Worm (Caenorhabditis elegans): Measurements from ENCODE around the gene gakh-1.
A peak's percentile ranks its signal among the peaks of the same experiment; 100 is the strongest.

gakh-1 gene

DNA sequence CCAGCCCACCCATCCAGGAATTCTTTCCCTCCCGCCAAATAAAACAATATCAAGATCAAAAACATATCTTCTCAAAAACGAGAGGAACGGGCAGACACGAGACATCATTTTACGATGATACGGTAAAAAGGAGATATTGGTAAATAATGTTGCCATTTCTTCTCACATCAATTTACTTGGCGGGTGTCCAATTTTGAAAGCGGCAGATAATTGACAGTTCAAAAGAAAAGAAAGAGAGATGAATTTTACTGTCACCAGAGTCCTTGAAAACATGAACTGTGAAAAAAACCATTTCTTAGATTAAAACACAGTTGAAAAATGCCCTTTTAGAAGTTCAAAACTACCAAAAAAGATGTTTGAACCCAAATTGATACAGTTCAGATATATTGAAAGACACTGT is 28.4 kb downstream of the gakh-1 start (continued):
- TF ChIP-seq lin-39 (tag; optimal IDR thresholded peaks at IDR 0.05) (no peak), lin-15B (tag; optimal IDR thresholded peaks at IDR 0.05) (no peak), nhr-90 (tag; optimal IDR thresholded peaks at IDR 0.05; ENCODE audit: poor library complexity) (peak; percentile 20), alr-1 (tag; optimal IDR thresholded peaks at IDR 0.05; ENCODE audit: borderline replicate concordance) (no peak), lin-13 (GFP tag; optimal IDR thresholded peaks at IDR 0.05) (no peak), dsc-1 (tag; optimal IDR thresholded peaks at IDR 0.05) (no peak), nhr-47 (tag; optimal IDR thresholded peaks at IDR 0.05) (no peak), mdl-1 (tag; optimal IDR thresholded peaks at IDR 0.05) (no peak), aha-1 (tag; optimal IDR thresholded peaks at IDR 0.05) (no peak), nhr-76 (tag; optimal IDR thresholded peaks at IDR 0.05) (no peak), zag-1 (tag; optimal IDR thresholded peaks at IDR 0.05) (no peak), nhr-71 (tag; optimal IDR thresholded peaks at IDR 0.05) (peak; percentile 67), lin-14 (GFP tag; optimal IDR thresholded peaks at IDR 0.05) (peak; percentile 83), dpl-1 (GFP tag; optimal IDR thresholded peaks at IDR 0.05) (no peak), pag-3 (tag; optimal IDR thresholded peaks at IDR 0.05; ENCODE audit: borderline replicate concordance, insufficient read depth) (no peak), ama-1 (optimal IDR thresholded peaks at IDR 0.05) (no peak), ceh-82 (tag; optimal IDR thresholded peaks at IDR 0.05) (no peak), irx-1 (tag; optimal IDR thresholded peaks at IDR 0.05) (no peak), sup-37 (GFP tag; optimal IDR thresholded peaks at IDR 0.05) (no peak), hlh-17 (GFP tag; optimal IDR thresholded peaks at IDR 0.05; ENCODE audit: borderline replicate concordance) (no peak), lsy-2 (tag; optimal IDR thresholded peaks at IDR 0.05) (peak in 1 of 2 experiments; percentile 23), mef-2 (tag; optimal IDR thresholded peaks at IDR 0.05) (no peak), nhr-20 (tag; optimal IDR thresholded peaks at IDR 0.05) (peak; percentile 39), unc-130 (tag; optimal IDR thresholded peaks at IDR 0.05) (no peak), zip-4 (GFP tag; optimal IDR thresholded peaks at IDR 0.05) (no peak), grh-1 (GFP tag; IDR thresholded peaks at IDR 0.05) (no peak), efl-3 (GFP tag; optimal IDR thresholded peaks at IDR 0.05) (no peak), blmp-1 (tag; optimal IDR thresholded peaks at IDR 0.05) (peak; percentile 66), nhr-19 (GFP tag; conservative IDR thresholded peaks at IDR 0.05) (peak; percentile 12; the same call in 1 of the 2 replicates)

DNA sequence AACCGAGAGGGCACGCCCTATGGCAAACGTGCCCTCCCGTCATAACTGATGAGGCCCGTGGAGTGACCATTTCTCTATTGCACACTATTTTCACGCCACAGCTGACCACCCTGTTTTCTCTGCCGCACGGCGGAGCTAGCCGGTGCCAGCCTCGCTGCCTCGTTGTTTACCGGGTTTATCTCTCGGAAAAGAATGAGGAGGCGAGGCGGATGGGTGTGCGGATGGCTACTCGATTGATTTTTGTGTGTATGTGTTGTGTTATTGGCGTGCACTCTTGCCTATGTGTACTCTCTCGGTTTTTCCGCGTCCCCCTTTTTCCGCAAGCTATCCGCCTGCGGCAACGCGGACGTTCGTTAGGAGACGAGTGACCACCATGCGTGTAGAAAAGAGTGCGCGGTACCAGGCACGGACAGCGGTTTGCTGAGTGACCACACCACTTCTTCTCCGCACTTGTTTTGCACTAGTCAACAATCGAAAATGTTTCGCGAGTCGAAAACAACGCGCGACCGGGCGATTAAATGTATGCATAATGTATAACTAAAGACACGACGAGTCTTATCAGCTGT is 29.8 kb downstream of the gakh-1 start:
- TF ChIP-seq egl-27 (tag; optimal IDR thresholded peaks at IDR 0.05): no peak
- peak; percentile 89 for TF ChIP-seq ztf-4 (tag; optimal IDR thresholded peaks at IDR 0.05)
- no peak for TF ChIP-seq ets-5 (GFP tag; IDR thresholded peaks at IDR 0.05)
- no peak for TF ChIP-seq nhr-237 (tag; optimal IDR thresholded peaks at IDR 0.05)
- TF ChIP-seq nhr-77 (tag; optimal IDR thresholded peaks at IDR 0.05): no peak
- peak in 1 of 2 experiments; percentile 22 for TF ChIP-seq lin-35 (GFP tag; optimal IDR thresholded peaks at IDR 0.05)
- peak; percentile 29 for TF ChIP-seq efl-3 (GFP tag; optimal IDR thresholded peaks at IDR 0.05)
- peak; percentile 41 for TF ChIP-seq C16A3.4 (tag; optimal IDR thresholded peaks at IDR 0.05)
- TF ChIP-seq alr-1 (tag; optimal IDR thresholded peaks at IDR 0.05; ENCODE audit: borderline replicate concordance): no peak
- peak; percentile 71 for TF ChIP-seq nhr-47 (tag; optimal IDR thresholded peaks at IDR 0.05)
- no peak for TF ChIP-seq lir-3 (tag; optimal IDR thresholded peaks at IDR 0.05; ENCODE audit: poor library complexity)
- no peak for TF ChIP-seq mep-1 (tag; optimal IDR thresholded peaks at IDR 0.05)
- no peak for TF ChIP-seq lin-39 (tag; optimal IDR thresholded peaks at IDR 0.05)
- no peak for TF ChIP-seq efl-1 (optimal IDR thresholded peaks at IDR 0.05)
- TF ChIP-seq efl-1 (GFP tag; optimal IDR thresholded peaks at IDR 0.05 in 1 of 2): peak in 1 of 2 experiments; percentile 16
- no peak for TF ChIP-seq zip-4 (GFP tag; optimal IDR thresholded peaks at IDR 0.05)
- TF ChIP-seq tbx-2 (tag; optimal IDR thresholded peaks at IDR 0.05): peak; percentile 50
- peak; percentile 52 for TF ChIP-seq swsn-7 (tag; optimal IDR thresholded peaks at IDR 0.05)
- no peak for TF ChIP-seq ceh-8 (GFP tag; optimal IDR thresholded peaks at IDR 0.05)
- TF ChIP-seq C04F5.9 (tag; optimal IDR thresholded peaks at IDR 0.05): no peak
- peak; percentile 77 for TF ChIP-seq nhr-71 (tag; optimal IDR thresholded peaks at IDR 0.05)
- peak; percentile 78 for TF ChIP-seq fkh-10 (GFP tag; optimal IDR thresholded peaks at IDR 0.05)
- TF ChIP-seq rnt-1 (tag; optimal IDR thresholded peaks at IDR 0.05): peak; percentile 64
- TF ChIP-seq mdl-1 (tag; optimal IDR thresholded peaks at IDR 0.05): peak in 1 of 2 experiments; percentile 47
- no peak for TF ChIP-seq skn-1 (tag; optimal IDR thresholded peaks at IDR 0.05)
- TF ChIP-seq nhr-20 (tag; optimal IDR thresholded peaks at IDR 0.05): peak; percentile 50
- peak; percentile 38 for TF ChIP-seq blmp-1 (tag; optimal IDR thresholded peaks at IDR 0.05)
- peak in 1 of 2 experiments; percentile 24 for TF ChIP-seq ztf-11 (tag; optimal IDR thresholded peaks at IDR 0.05)
- peak; percentile 40 to 49 for TF ChIP-seq lsy-2 (tag; optimal IDR thresholded peaks at IDR 0.05)
- peak; percentile 27 for TF ChIP-seq mef-2 (tag; optimal IDR thresholded peaks at IDR 0.05)
- peak; percentile 28 for TF ChIP-seq unc-86 (tag; optimal IDR thresholded peaks at IDR 0.05)
- TF ChIP-seq nhr-76 (tag; optimal IDR thresholded peaks at IDR 0.05): no peak

All from whole organism, L1 larva.